Fruit fly (Drosophila melanogaster) whole organism, embryonic: ENCODE data around the gene CG34398.

ENCODE experiments used
- Asciz ChIP-seq: fragments of 200-800 bp; sonication (Bioruptor generic); optimal IDR thresholded peaks from 2 replicates; lab custom pipeline; 2017; ENCODE audit warnings: missing biosample characterization, mild to moderate bottlenecking, missing genetic modification characterization, missing genetic modification reagents
- C15 ChIP-seq: fragments of 200-800 bp; sonication (Bioruptor generic); IDR thresholded peaks from 3 replicates; pipeline ENCODE4 v1.3.6; 2022; ENCODE audit warnings: missing biosample characterization, missing genetic modification characterization
- CG14441 ChIP-seq: fragments of 200-800 bp; sonication (Bioruptor generic); IDR thresholded peaks from 2 replicates; pipeline ENCODE4 v1.3.6; 2022; ENCODE audit warnings: missing biosample characterization, missing genetic modification characterization
- CG15696 ChIP-seq: fragments of 200-800 bp; sonication (Bioruptor generic); optimal IDR thresholded peaks from 2 replicates; lab custom pipeline; 2019; ENCODE audit warnings: missing biosample characterization, mild to moderate bottlenecking, missing genetic modification characterization, moderate library complexity
- CG18011 ChIP-seq: fragments of 200-800 bp; sonication (Bioruptor generic); optimal IDR thresholded peaks from 2 replicates; lab custom pipeline; 2017; ENCODE audit warnings: missing biosample characterization, missing genetic modification characterization, mild to moderate bottlenecking, moderate library complexity, missing genotype
- CG34224 ChIP-seq: fragments of 200-800 bp; sonication (Bioruptor generic); IDR thresholded peaks from 3 replicates; pipeline ENCODE4 v1.3.6; 2022; ENCODE audit warnings: missing biosample characterization, missing genetic modification characterization; ENCODE audit not compliant: partially characterized antibody
- NC2α ChIP-seq: fragments of 200-800 bp; sonication (Bioruptor generic); optimal IDR thresholded peaks from 2 replicates; lab custom pipeline; 2016; ENCODE audit warnings: missing biosample characterization, missing genetic modification characterization
- Sox102F ChIP-seq: fragments of 200-800 bp; sonication (Bioruptor generic); optimal IDR thresholded peaks from 2 replicates; lab custom pipeline; 2018; ENCODE audit warnings: missing biosample characterization, mild to moderate bottlenecking, missing genetic modification characterization, moderate library complexity
- bcd ChIP-seq: fragments of 200-800 bp; sonication (Bioruptor generic); optimal IDR thresholded peaks from 2 replicates; lab custom pipeline; 2017; ENCODE audit warnings: missing biosample characterization, mild to moderate bottlenecking, missing genetic modification characterization
- h ChIP-seq: fragments of >200 bp; optimal IDR thresholded peaks from 2 replicates; lab custom pipeline; 2017
- jumu ChIP-seq: fragments of 200-800 bp; sonication (Bioruptor generic); optimal IDR thresholded peaks from 3 replicates; lab custom pipeline; 2016; ENCODE audit warnings: missing biosample characterization, missing genetic modification characterization
- pfk ChIP-seq: fragments of 200-800 bp; sonication (Bioruptor generic); optimal IDR thresholded peaks from 2 replicates; lab custom pipeline; 2018; ENCODE audit warnings: missing biosample characterization, mild to moderate bottlenecking, missing genetic modification characterization, moderate library complexity
- psq ChIP-seq: fragments of 200-800 bp; sonication (Bioruptor generic); optimal IDR thresholded peaks from 2 replicates; lab custom pipeline; 2017; ENCODE audit warnings: missing biosample characterization, missing genetic modification characterization

dm6 chr2L:8947989-8948388 lies 49.4 kb downstream of the CG34398 start:
- TF ChIP-seq jumu (GFP tag; lab: Kevin White, UChicago) (no peak), bcd (GFP tag; lab: Kevin White, UChicago) (no peak), Asciz (no peak), CG15696 (tag; lab: Kevin White, UChicago) (no peak), psq (GFP tag; lab: Kevin White, UChicago) (no peak), CG14441 (GFP tag; lab: Robert Waterston, UW) (no peak), pfk (GFP tag; lab: Kevin White, UChicago) (no peak), CG34224 (no peak), CG18011 (no peak), C15 (GFP tag; lab: Robert Waterston, UW) (no peak), h (lab: Kevin White, UChicago) (no peak), NC2α (GFP tag; lab: Kevin White, UChicago) (no peak), Sox102F (no peak)
